Fruit fly (Drosophila melanogaster) whole organism, pupa: ENCODE measurements around the gene crok.

Experiments used
- CG10348 ChIP-seq: fragments of 200-800 bp; sonication (Bioruptor generic); IDR thresholded peaks from 2 replicates; pipeline ENCODE4 v1.3.6; 2022; ENCODE audit warnings: missing biosample characterization, missing genetic modification characterization
- CG12605 ChIP-seq: fragments of 200-800 bp; sonication (Bioruptor generic); IDR thresholded peaks from 2 replicates; pipeline ENCODE4 v1.3.6; 2022; ENCODE audit warnings: missing biosample characterization, missing genetic modification characterization
- CG13204 ChIP-seq: fragments of 200-800 bp; sonication (Bioruptor generic); optimal IDR thresholded peaks from 2 replicates; lab custom pipeline; 2018; ENCODE audit warnings: missing biosample characterization, mild to moderate bottlenecking, missing genetic modification characterization, moderate library complexity
- CG14655 ChIP-seq: fragments of 200-800 bp; sonication (Bioruptor generic); optimal IDR thresholded peaks from 3 replicates; lab custom pipeline; 2017; ENCODE audit warnings: mild to moderate bottlenecking, missing biosample characterization, missing genetic modification reagents, missing genetic modification characterization
- CG15710 ChIP-seq: fragments of 200-800 bp; sonication (Bioruptor generic); optimal IDR thresholded peaks from 2 replicates; lab custom pipeline; 2018; ENCODE audit warnings: missing biosample characterization, mild to moderate bottlenecking, missing genetic modification characterization, moderate library complexity
- CG17806 ChIP-seq: fragments of 200-800 bp; sonication (Bioruptor generic); optimal IDR thresholded peaks from 2 replicates; lab custom pipeline; 2018; ENCODE audit warnings: missing biosample characterization, mild to moderate bottlenecking, missing genetic modification characterization, moderate library complexity
- CG32121 ChIP-seq: fragments of 200-800 bp; sonication (Bioruptor generic); IDR thresholded peaks from 2 replicates; pipeline ENCODE4 v1.3.6; 2022; ENCODE audit warnings: missing biosample characterization, missing genetic modification characterization
- CG34367 ChIP-seq: fragments of 200-800 bp; sonication (Bioruptor generic); optimal IDR thresholded peaks from 2 replicates; lab custom pipeline; 2018; ENCODE audit warnings: missing biosample characterization, mild to moderate bottlenecking, missing genetic modification characterization
- CG8159 ChIP-seq: fragments of 200-800 bp; sonication (Bioruptor generic); optimal IDR thresholded peaks from 3 replicates; lab custom pipeline; 2018; ENCODE audit warnings: missing biosample characterization, mild to moderate bottlenecking, missing genetic modification characterization, moderate library complexity
- D1 ChIP-seq: fragments of 200-800 bp; sonication (Bioruptor generic); optimal IDR thresholded peaks from 2 replicates; lab custom pipeline; 2018; ENCODE audit warnings: missing biosample characterization, mild to moderate bottlenecking, missing genetic modification characterization, moderate library complexity
- EcR ChIP-seq: fragments of 200-800 bp; sonication (Bioruptor generic); optimal IDR thresholded peaks from 3 replicates; lab custom pipeline; 2019; ENCODE audit warnings: missing biosample characterization, missing genetic modification characterization, mild to moderate bottlenecking, moderate library complexity, missing genetic modification reagents
- Pif1A ChIP-seq: fragments of 200-800 bp; sonication (Bioruptor generic); optimal IDR thresholded peaks from 3 replicates; lab custom pipeline; 2016; ENCODE audit warnings: missing biosample characterization, missing genetic modification characterization
- Pif1B ChIP-seq: fragments of 200-800 bp; sonication (Bioruptor generic); optimal IDR thresholded peaks from 3 replicates; lab custom pipeline; 2016; ENCODE audit warnings: missing biosample characterization, missing genetic modification characterization
- fd96Ca ChIP-seq: fragments of 200-800 bp; sonication (Bioruptor generic); IDR thresholded peaks from 3 replicates; pipeline ENCODE4 v1.3.6; 2022; ENCODE audit warnings: missing biosample characterization, missing genetic modification characterization

Gene crok

DNA sequence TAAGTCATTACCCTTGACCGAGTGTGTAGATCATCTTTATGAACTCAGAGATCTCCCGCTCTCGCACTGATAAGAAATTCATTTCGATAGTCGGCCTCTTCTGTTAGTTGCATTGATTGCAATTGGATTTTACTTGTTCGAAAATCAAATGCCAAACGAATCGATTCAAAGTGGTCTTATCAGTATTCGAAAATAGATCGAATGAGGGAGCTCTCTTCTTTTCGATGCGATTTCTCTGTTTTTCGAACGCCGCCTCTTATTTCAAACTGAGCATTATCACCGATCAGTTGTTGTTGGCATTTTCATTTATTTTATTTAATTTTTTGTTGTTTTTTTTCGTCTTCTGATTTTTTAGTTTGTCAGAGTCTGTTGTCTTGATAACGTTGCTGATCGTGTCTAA, 28.2 kb downstream of the crok start:
- TF ChIP-seq fd96Ca (GFP tag; lab: Robert Waterston, UW) (no peak), Pif1A (GFP tag; lab: Kevin White, UChicago) (no peak), CG15710 (tag; lab: Kevin White, UChicago) (no peak), CG13204 (no peak), Pif1B (GFP tag; lab: Kevin White, UChicago) (no peak), CG34367 (tag; lab: Kevin White, UChicago) (no peak), D1 (tag; lab: Kevin White, UChicago) (no peak), EcR (GFP tag; lab: Kevin White, UChicago) (no peak), CG14655 (GFP tag; lab: Kevin White, UChicago) (no peak), CG10348 (GFP tag; lab: Robert Waterston, UW) (no peak), CG12605 (GFP tag; lab: Robert Waterston, UW) (no peak), CG8159 (tag; lab: Kevin White, UChicago) (no peak), CG32121 (GFP tag; lab: Robert Waterston, UW) (no peak)

DNA sequence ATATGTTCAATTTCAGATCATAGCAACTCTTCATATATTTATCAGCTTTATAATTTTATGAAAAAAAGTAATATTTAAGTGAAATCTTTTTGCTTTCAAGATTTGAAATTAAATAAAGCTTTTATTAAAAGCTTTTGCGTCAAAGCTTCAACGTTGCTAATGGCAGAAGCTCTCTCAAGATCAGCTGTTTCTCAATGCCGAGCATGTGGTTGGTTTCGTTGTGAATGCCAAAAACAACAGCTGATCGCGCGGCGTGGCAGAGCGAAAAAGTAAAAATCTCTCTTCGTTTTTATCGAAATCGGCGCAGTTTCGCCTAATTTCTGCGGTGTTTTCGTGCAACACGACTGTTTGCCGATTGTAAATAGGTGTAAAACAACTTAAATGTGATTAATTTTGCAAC, 34.8 kb downstream of the crok start, which contains the start of gene CG31759:
CG31759 (plus strand) TSS at position 161 of the 400 bp plus-strand sequence.
- TF ChIP-seq EcR (GFP tag; lab: Kevin White, UChicago) = no peak
- TF ChIP-seq D1 (tag; lab: Kevin White, UChicago) = no peak
- TF ChIP-seq CG17806 (tag; lab: Kevin White, UChicago) = no peak
- TF ChIP-seq, all 21 proteins: peak for 0
